Worm (Caenorhabditis elegans) whole organism, young adult: ENCODE results near the gene D1022.4.

Experiments used
- B0019.2 ChIP-seq: fragments of 200-800 bp; sonication (Bioruptor generic); conservative IDR thresholded peaks from 2 replicates; pipeline ENCODE4 v1.3.6; 2022; ENCODE audit warnings: missing genetic modification reagents, missing genetic modification characterization, missing compliant biosample characterization
- B0336.3 ChIP-seq: fragments of 200-800 bp; sonication (Bioruptor generic); IDR thresholded peaks from 2 replicates; pipeline ENCODE4 v1.3.6; 2022; ENCODE audit warnings: missing genetic modification characterization, missing compliant biosample characterization
- F10E7.11 ChIP-seq: sonication (generic microtip); optimal IDR thresholded peaks from 2 replicates; lab custom pipeline; 2017; ENCODE audit warnings: mild to moderate bottlenecking, missing genetic modification characterization, moderate library complexity, missing compliant biosample characterization
- F33H1.4 ChIP-seq: fragments of 200-800 bp; sonication (Bioruptor generic); IDR thresholded peaks from 2 replicates; pipeline ENCODE4 v1.3.6; 2022; ENCODE audit warnings: missing genetic modification reagents, missing genetic modification characterization, missing compliant biosample characterization
- F49E8.2 ChIP-seq: sonication (generic microtip); optimal IDR thresholded peaks from 3 replicates; lab custom pipeline; 2017; ENCODE audit warnings: missing genetic modification characterization, mild to moderate bottlenecking, missing compliant biosample characterization, antibody characterized with exemption, moderate library complexity; ENCODE audit not compliant: insufficient read depth
- F52B5.7 ChIP-seq: sonication (generic microtip); optimal IDR thresholded peaks from 2 replicates; lab custom pipeline; 2016; ENCODE audit warnings: mild to moderate bottlenecking, missing genetic modification characterization, missing compliant biosample characterization
- F57A8.1 ChIP-seq: fragments of 200-800 bp; sonication (Bioruptor generic); optimal IDR thresholded peaks from 2 replicates; lab custom pipeline; 2018; ENCODE audit warnings: mild to moderate bottlenecking, missing genetic modification characterization, moderate library complexity, missing compliant biosample characterization
- T07F8.4 ChIP-seq: sonication (generic microtip); optimal IDR thresholded peaks from 2 replicates; lab custom pipeline; 2016; ENCODE audit warnings: mild to moderate bottlenecking, missing genetic modification characterization, moderate library complexity, missing compliant biosample characterization
- Y53F4B.3 ChIP-seq: fragments of 200-800 bp; sonication (Bioruptor generic); IDR thresholded peaks from 2 replicates; pipeline ENCODE4 v1.3.6; 2022; ENCODE audit warnings: missing genetic modification reagents, missing genetic modification characterization, missing compliant biosample characterization
- Y56A3A.18 ChIP-seq: fragments of 200-800 bp; sonication (Bioruptor generic); IDR thresholded peaks from 2 replicates; pipeline ENCODE4 v1.3.6; 2022; ENCODE audit warnings: missing genetic modification reagents, missing genetic modification characterization, missing compliant biosample characterization
- Y67H2A.10 ChIP-seq: fragments of 200-800 bp; sonication (Bioruptor generic); conservative IDR thresholded peaks from 2 replicates; pipeline ENCODE4 v1.3.6; 2022; ENCODE audit warnings: missing genetic modification reagents, missing genetic modification characterization, missing compliant biosample characterization
- attf-3 ChIP-seq: fragments of 200-800 bp; sonication (Bioruptor generic); conservative IDR thresholded peaks from 2 replicates; pipeline ENCODE4 v1.3.6; 2022; ENCODE audit warnings: missing genetic modification reagents, missing genetic modification characterization, missing compliant biosample characterization
- attf-6 ChIP-seq: fragments of 200-800 bp; sonication (Bioruptor generic); IDR thresholded peaks from 2 replicates; pipeline ENCODE4 v1.3.6; 2022; ENCODE audit warnings: missing genetic modification reagents, missing genetic modification characterization, missing compliant biosample characterization
- bed-1 ChIP-seq: fragments of 200-800 bp; sonication (Bioruptor generic); IDR thresholded peaks from 2 replicates; pipeline ENCODE4 v1.3.6; 2022; ENCODE audit warnings: missing genetic modification reagents, missing genetic modification characterization, missing compliant biosample characterization
- ccch-3 ChIP-seq: fragments of 200-800 bp; sonication (Bioruptor generic); optimal IDR thresholded peaks from 2 replicates; lab custom pipeline; 2018; ENCODE audit warnings: mild to moderate bottlenecking, missing genetic modification characterization, missing compliant biosample characterization
- cebp-2 ChIP-seq: fragments of 200-800 bp; sonication (Bioruptor generic); IDR thresholded peaks from 2 replicates; pipeline ENCODE4 v1.3.6; 2022; ENCODE audit warnings: missing genetic modification characterization, missing compliant biosample characterization
- ceh-58 ChIP-seq: fragments of 200-800 bp; sonication (Bioruptor generic); IDR thresholded peaks from 2 replicates; pipeline ENCODE4 v1.3.6; 2022; ENCODE audit warnings: missing genetic modification characterization, missing compliant biosample characterization
- ceh-79 ChIP-seq: sonication (generic microtip); optimal IDR thresholded peaks from 2 replicates; lab custom pipeline; 2017; ENCODE audit warnings: mild to moderate bottlenecking, missing genetic modification characterization, missing compliant biosample characterization
- ceh-91 ChIP-seq: fragments of 200-800 bp; sonication (Bioruptor generic); IDR thresholded peaks from 2 replicates; pipeline ENCODE4 v1.3.6; 2022; ENCODE audit warnings: missing genetic modification reagents, missing genetic modification characterization, missing compliant biosample characterization
- die-1 ChIP-seq: sonication (generic microtip); optimal IDR thresholded peaks from 2 replicates; lab custom pipeline; 2016; ENCODE audit warnings: missing genotype, mild to moderate bottlenecking, missing genetic modification characterization, missing compliant biosample characterization
- dpl-1 ChIP-seq: fragments of 150-350 bp; optimal IDR thresholded peaks from 2 replicates; lab custom pipeline; 2014; ENCODE audit warnings: missing biosample characterization, missing genetic modification reagents, missing genetic modification characterization
- egl-18 ChIP-seq: fragments of 200-800 bp; sonication (Bioruptor generic); IDR thresholded peaks from 2 replicates; pipeline ENCODE4 v1.3.6; 2022; ENCODE audit warnings: missing genetic modification reagents, missing genetic modification characterization, missing compliant biosample characterization
- ekl-4 ChIP-seq: fragments of 200-800 bp; sonication (Bioruptor generic); IDR thresholded peaks from 2 replicates; pipeline ENCODE4 v1.3.6; 2022; ENCODE audit warnings: missing genetic modification reagents, missing genetic modification characterization, missing compliant biosample characterization
- him-1 ChIP-seq: sonication (generic microtip); optimal IDR thresholded peaks from 2 replicates; lab custom pipeline; 2016; ENCODE audit warnings: missing genotype, missing genetic modification reagents, missing genetic modification characterization, missing compliant biosample characterization
- hmg-1.2 ChIP-seq: fragments of 200-800 bp; sonication (Bioruptor generic); IDR thresholded peaks from 2 replicates; pipeline ENCODE4 v1.3.6; 2022; ENCODE audit warnings: missing genetic modification reagents, missing genetic modification characterization, missing compliant biosample characterization
- hrde-1 ChIP-seq: sonication (generic microtip); optimal IDR thresholded peaks from 2 replicates; lab custom pipeline; 2016; ENCODE audit warnings: missing genetic modification characterization, mild to moderate bottlenecking, missing compliant biosample characterization, moderate library complexity, missing genotype, missing genetic modification reagents, borderline replicate concordance
- hsf-1 ChIP-seq: fragments of 200-800 bp; sonication (Bioruptor generic); IDR thresholded peaks from 2 replicates; pipeline ENCODE4 v1.3.6; 2022; ENCODE audit warnings: missing genetic modification reagents, missing genetic modification characterization, missing compliant biosample characterization
- lag-1 ChIP-seq: fragments of 200-800 bp; sonication (Bioruptor generic); IDR thresholded peaks from 2 replicates; pipeline ENCODE4 v1.3.6; 2022; ENCODE audit warnings: missing genetic modification reagents, missing genetic modification characterization, missing compliant biosample characterization
- let-526 ChIP-seq: fragments of 200-800 bp; sonication (Bioruptor generic); IDR thresholded peaks from 2 replicates; pipeline ENCODE4 v1.3.6; 2022; ENCODE audit warnings: missing genetic modification reagents, missing genetic modification characterization, missing compliant biosample characterization
- lin-26 ChIP-seq: fragments of 200-800 bp; sonication (Bioruptor generic); IDR thresholded peaks from 2 replicates; pipeline ENCODE4 v1.3.6; 2022; ENCODE audit warnings: missing genetic modification reagents, missing genetic modification characterization, missing compliant biosample characterization
- lin-54 ChIP-seq: fragments of 200-800 bp; sonication (Bioruptor generic); optimal IDR thresholded peaks from 2 replicates; lab custom pipeline; 2018; ENCODE audit warnings: mild to moderate bottlenecking, missing genetic modification characterization, missing compliant biosample characterization
- lir-1 ChIP-seq: fragments of 200-800 bp; sonication (Bioruptor generic); conservative IDR thresholded peaks from 2 replicates; pipeline ENCODE4 v1.3.6; 2022; ENCODE audit warnings: missing genetic modification reagents, missing genetic modification characterization, missing compliant biosample characterization
- madf-6 ChIP-seq: fragments of 200-800 bp; sonication (Bioruptor generic); IDR thresholded peaks from 2 replicates; pipeline ENCODE4 v1.3.6; 2022; ENCODE audit warnings: missing genetic modification reagents, missing genetic modification characterization, missing compliant biosample characterization
- madf-8 ChIP-seq: fragments of 200-800 bp; sonication (Bioruptor generic); conservative IDR thresholded peaks from 2 replicates; pipeline ENCODE4 v1.3.6; 2022; ENCODE audit warnings: missing genetic modification reagents, missing genetic modification characterization, missing compliant biosample characterization
- nhr-179 ChIP-seq: sonication (generic microtip); optimal IDR thresholded peaks from 2 replicates; lab custom pipeline; 2016; ENCODE audit warnings: mild to moderate bottlenecking, missing genetic modification characterization, missing compliant biosample characterization
- snpc-1.3 ChIP-seq: sonication (generic microtip); optimal IDR thresholded peaks from 2 replicates; lab custom pipeline; 2017; ENCODE audit warnings: missing genetic modification characterization, mild to moderate bottlenecking, missing compliant biosample characterization, antibody characterized with exemption, moderate library complexity, missing genotype, missing genetic modification reagents; ENCODE audit not compliant: insufficient read depth
- snpc-3.4 ChIP-seq: sonication (generic microtip); optimal IDR thresholded peaks from 2 replicates; lab custom pipeline; 2017; ENCODE audit warnings: missing genetic modification characterization, mild to moderate bottlenecking, missing compliant biosample characterization, antibody characterized with exemption, moderate library complexity, missing genotype, missing genetic modification reagents
- snpc-4 ChIP-seq, 5 experiments: fragments of 150-350 bp in 1 of 5; sonication (generic microtip) in 4 of 5; optimal IDR thresholded peaks; 2 replicates each; lab custom pipeline; 2014 to 2018; ENCODE audit warnings: missing genetic modification characterization in 5 of 5, missing biosample characterization in 3 of 5, antibody characterized with exemption in 2 of 5, mild to moderate bottlenecking in 2 of 5, missing compliant biosample characterization in 2 of 5, missing genotype in 2 of 5, moderate library complexity in 2 of 5, missing genetic modification reagents in 1 of 5
- sptf-2 ChIP-seq: fragments of 200-800 bp; sonication (Bioruptor generic); optimal IDR thresholded peaks from 2 replicates; lab custom pipeline; 2018; ENCODE audit warnings: mild to moderate bottlenecking, missing genetic modification characterization, missing compliant biosample characterization
- tbx-9 ChIP-seq: sonication (generic microtip); optimal IDR thresholded peaks from 2 replicates; lab custom pipeline; 2016; ENCODE audit warnings: borderline replicate concordance, missing genetic modification characterization, inconsistent platforms, missing compliant biosample characterization
- zfh-2 ChIP-seq: fragments of 200-800 bp; sonication (Bioruptor generic); conservative IDR thresholded peaks from 2 replicates; pipeline ENCODE4 v1.3.6; 2022; ENCODE audit warnings: missing genetic modification reagents, missing genetic modification characterization, missing compliant biosample characterization
- zim-3 ChIP-seq: sonication (generic microtip); optimal IDR thresholded peaks from 2 replicates; lab custom pipeline; 2017; ENCODE audit warnings: mild to moderate bottlenecking, missing genetic modification characterization, moderate library complexity, missing compliant biosample characterization
- ztf-25 ChIP-seq: fragments of 200-800 bp; sonication (Bioruptor generic); IDR thresholded peaks from 2 replicates; pipeline ENCODE4 v1.3.6; 2022; ENCODE audit warnings: missing genetic modification reagents, missing genetic modification characterization, missing compliant biosample characterization
- ztf-26 ChIP-seq: sonication (generic microtip); optimal IDR thresholded peaks from 2 replicates; lab custom pipeline; 2017; ENCODE audit warnings: missing genetic modification characterization, missing compliant biosample characterization
- ztf-28 ChIP-seq: fragments of 200-800 bp; sonication (Bioruptor generic); IDR thresholded peaks from 2 replicates; pipeline ENCODE4 v1.3.6; 2022; ENCODE audit warnings: missing genetic modification reagents, missing genetic modification characterization, missing compliant biosample characterization
- ztf-3 ChIP-seq: fragments of 200-800 bp; sonication (Bioruptor generic); optimal IDR thresholded peaks from 2 replicates; lab custom pipeline; 2018; ENCODE audit warnings: mild to moderate bottlenecking, missing genetic modification characterization, missing compliant biosample characterization

The D1022.4 gene

ce11 chrII:7478487-7479234, 21.6 kb upstream of the D1022.4 start, which contains the start of the genes aka-1 and ubc-6 (continued):
- TF ChIP-seq madf-6 (GFP tag; lab: Robert Waterston, UW) = peak; percentile 87
- peak; percentile 93 for TF ChIP-seq ceh-91 (GFP tag; lab: Robert Waterston, UW)
- peak; percentile 73 for TF ChIP-seq ztf-26 (tag; lab: Kevin White, UChicago)
- peak; percentile 92 for TF ChIP-seq ztf-28 (GFP tag; lab: Robert Waterston, UW)
- no peak for TF ChIP-seq ccch-3 (GFP tag; lab: Kevin White, UChicago)
- TF ChIP-seq attf-3 = peak; percentile 83
- TF ChIP-seq tbx-9 = no peak
- TF ChIP-seq snpc-4 (GFP tag; optimal IDR thresholded peaks at IDR 0.05; lab: Kevin White, UChicago) = peak; percentile 54
- peak; percentile 36 to 84 (median 70) for TF ChIP-seq snpc-4 (tag; optimal IDR thresholded peaks at IDR 0.05; lab: Kevin White, UChicago)
- peak; percentile 6 for TF ChIP-seq him-1
- TF ChIP-seq F57A8.1 = peak; percentile 19
- TF ChIP-seq T07F8.4 (tag; lab: Kevin White, UChicago) = peak; percentile 69
- no peak for TF ChIP-seq lag-1 (GFP tag; lab: Robert Waterston, UW)
- peak; percentile 81; the same call in 1 of the 2 replicates for TF ChIP-seq egl-18 (GFP tag; lab: Robert Waterston, UW)
- peak; percentile 91 for TF ChIP-seq B0336.3 (GFP tag; lab: Robert Waterston, UW)
- peak; percentile 78; the same call in 1 of the 2 replicates for TF ChIP-seq cebp-2 (GFP tag; lab: Robert Waterston, UW)
- TF ChIP-seq attf-6 = peak; percentile 76
- TF ChIP-seq madf-8 = peak; percentile 85
- TF ChIP-seq Y67H2A.10 (GFP tag; lab: Robert Waterston, UW) = peak; percentile 92
- TF ChIP-seq B0019.2 (GFP tag; lab: Robert Waterston, UW) = peak; percentile 97
- no peak for TF ChIP-seq F10E7.11 (tag; lab: Kevin White, UChicago)
- TF ChIP-seq ekl-4 = peak; percentile 96
- peak; percentile 85 for TF ChIP-seq hsf-1
- peak; percentile 97 for TF ChIP-seq ztf-25
- peak; percentile 65 for TF ChIP-seq Y53F4B.3 (GFP tag; lab: Robert Waterston, UW)
- TF ChIP-seq zfh-2 (GFP tag; lab: Robert Waterston, UW) = peak; percentile 95
- peak; percentile 93; the same call in 1 of the 2 replicates for TF ChIP-seq Y56A3A.18 (GFP tag; lab: Robert Waterston, UW)
- TF ChIP-seq lin-26 (GFP tag; lab: Robert Waterston, UW) = peak; percentile 94
- TF ChIP-seq let-526 (GFP tag; lab: Robert Waterston, UW) = peak; percentile 91
- TF ChIP-seq ceh-79 (tag; lab: Kevin White, UChicago) = no peak
- peak; percentile 82 for TF ChIP-seq hmg-1.2
- TF ChIP-seq bed-1 (GFP tag; lab: Robert Waterston, UW) = peak; percentile 70; the same call in 1 of the 2 replicates
- peak; percentile 80 for TF ChIP-seq F33H1.4 (GFP tag; lab: Robert Waterston, UW)
- TF ChIP-seq sptf-2 = no peak
- peak; percentile 89 for TF ChIP-seq lin-54 (GFP tag; lab: Kevin White, UChicago)
- peak; percentile 33 for TF ChIP-seq die-1 (tag; lab: Kevin White, UChicago)
- TF ChIP-seq ztf-3 (GFP tag; lab: Kevin White, UChicago) = peak; percentile 51
- peak; percentile 48 for TF ChIP-seq hrde-1 (tag; lab: Kevin White, UChicago)
- peak; percentile 47 for TF ChIP-seq snpc-3.4 (tag; lab: Kevin White, UChicago)
- TF ChIP-seq ceh-58 = 0 out of 2 replicates have a peak, but pooled peaks have one; percentile 74
- TF ChIP-seq zim-3 (tag; lab: Kevin White, UChicago) = peak; percentile 49
- peak; percentile 34 for TF ChIP-seq dpl-1 (GFP tag; lab: Kevin White, UChicago)
- peak; percentile 91 for TF ChIP-seq lir-1 (GFP tag; lab: Robert Waterston, UW)
- peak; percentile 74 for TF ChIP-seq F49E8.2 (tag; lab: Kevin White, UChicago)
- no peak for TF ChIP-seq nhr-179
- TF ChIP-seq F52B5.7 = peak; percentile 54
- peak; percentile 41 for TF ChIP-seq snpc-1.3 (tag; lab: Kevin White, UChicago)
